Worm (Caenorhabditis elegans) whole organism, early embryonic: ENCODE measurements around the gene ceh-30.

Experiments
- B0310.2 ChIP-seq: sonication (generic microtip); optimal IDR thresholded peaks from 2 replicates; lab custom pipeline; 2016; ENCODE audit warnings: mild to moderate bottlenecking, missing genetic modification characterization, missing compliant biosample characterization
- ama-1 ChIP-seq: fragments of 150-350 bp; optimal IDR thresholded peaks from 2 replicates; lab custom pipeline; 2014
- ceh-36 ChIP-seq: sonication (generic microtip); optimal IDR thresholded peaks from 2 replicates; lab custom pipeline; 2016; ENCODE audit warnings: missing genetic modification characterization, inconsistent platforms, missing compliant biosample characterization
- ets-7 ChIP-seq: sonication (generic microtip); optimal IDR thresholded peaks from 2 replicates; lab custom pipeline; 2016; ENCODE audit warnings: missing genotype, missing genetic modification characterization, missing compliant biosample characterization
- hmg-4 ChIP-seq: fragments of 200-800 bp; sonication (Bioruptor generic); optimal IDR thresholded peaks from 2 replicates; lab custom pipeline; 2018; ENCODE audit warnings: mild to moderate bottlenecking, missing genetic modification characterization, missing compliant biosample characterization
- tbx-11 ChIP-seq: fragments of 200-800 bp; sonication (Bioruptor generic); IDR thresholded peaks from 2 replicates; pipeline ENCODE4 v1.3.6; 2022; ENCODE audit warnings: missing genetic modification characterization, missing compliant biosample characterization
- tbx-37 ChIP-seq: fragments of 200-800 bp; sonication (Bioruptor generic); conservative IDR thresholded peaks from 2 replicates; pipeline ENCODE4 v1.3.6; 2022; ENCODE audit warnings: missing genetic modification reagents, missing genetic modification characterization, missing compliant biosample characterization
- tra-4 ChIP-seq: sonication (generic microtip); optimal IDR thresholded peaks from 2 replicates; lab custom pipeline; 2017; ENCODE audit warnings: missing genetic modification characterization, missing compliant biosample characterization

DNA sequence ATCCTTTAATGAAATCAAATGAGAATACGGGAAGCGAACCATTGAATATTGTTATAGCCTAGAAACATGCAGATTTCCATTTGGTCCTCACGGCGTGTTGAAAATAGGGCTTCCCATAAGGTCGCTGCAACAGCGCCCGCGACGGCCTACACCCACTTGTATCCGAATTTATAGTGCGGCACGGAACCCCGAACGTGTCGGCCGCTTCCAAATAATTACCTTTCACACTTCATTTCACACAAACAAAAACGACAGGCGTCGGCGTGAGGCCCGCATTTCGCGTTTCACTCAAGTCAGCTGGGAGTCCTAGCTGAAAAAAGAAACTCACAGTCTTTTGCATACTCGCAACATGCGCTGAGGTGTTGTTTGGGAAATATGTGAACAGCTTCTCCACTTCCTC, 29.9 kb upstream of the ceh-30 start:
- TF ChIP-seq tra-4 (tag; lab: Kevin White, UChicago) (no peak), ceh-36 (tag; lab: Kevin White, UChicago) (no peak), ama-1 (lab: Kevin White, UChicago) (no peak), hmg-4 (GFP tag; lab: Kevin White, UChicago) (no peak), tbx-11 (GFP tag; lab: Robert Waterston, UW) (no peak), tbx-37 (GFP tag; lab: Robert Waterston, UW) (no peak), B0310.2 (no peak), ets-7 (tag; lab: Kevin White, UChicago) (no peak)
